Worm (Caenorhabditis elegans) whole organism, L3 larva: Measurements from ENCODE around the gene ndua-7.

Source experiments
- R02D3.7 ChIP-seq: fragments of 150-350 bp; optimal IDR thresholded peaks from 2 replicates; lab custom pipeline; 2014; ENCODE audit warnings: missing biosample characterization, missing genetic modification characterization
- ZK546.5 ChIP-seq: sonication (generic microtip); optimal IDR thresholded peaks from 2 replicates; lab custom pipeline; 2017; ENCODE audit warnings: missing biosample characterization, missing genetic modification characterization
- aly-2 ChIP-seq: fragments of 150-350 bp; optimal IDR thresholded peaks from 2 replicates; lab custom pipeline; 2014; ENCODE audit warnings: missing biosample characterization, missing genetic modification characterization
- ama-1 ChIP-seq: fragments of 150-350 bp; optimal IDR thresholded peaks from 2 replicates; lab custom pipeline; 2018
- ceh-16 ChIP-seq: sonication (generic microtip); optimal IDR thresholded peaks from 2 replicates; lab custom pipeline; 2017; ENCODE audit warnings: missing biosample characterization, missing genetic modification characterization
- ceh-28 ChIP-seq: fragments of 150-350 bp; optimal IDR thresholded peaks from 2 replicates; lab custom pipeline; 2014; ENCODE audit warnings: missing biosample characterization, missing genetic modification reagents, missing genetic modification characterization
- ceh-9 ChIP-seq: sonication (generic microtip); optimal IDR thresholded peaks from 2 replicates; lab custom pipeline; 2018; ENCODE audit warnings: missing biosample characterization, missing genetic modification characterization
- egl-5 ChIP-seq: fragments of 150-350 bp; optimal IDR thresholded peaks from 2 replicates; lab custom pipeline; 2017; ENCODE audit warnings: missing biosample characterization, missing genetic modification reagents, missing genetic modification characterization, inconsistent platforms
- elt-1 ChIP-seq: fragments of 150-350 bp; optimal IDR thresholded peaks from 2 replicates; lab custom pipeline; 2014; ENCODE audit warnings: missing biosample characterization, missing genetic modification characterization
- elt-2 ChIP-seq: sonication (generic microtip); optimal IDR thresholded peaks from 2 replicates; lab custom pipeline; 2016; ENCODE audit warnings: missing genetic modification reagents, mild to moderate bottlenecking, missing genetic modification characterization, missing compliant biosample characterization
- elt-3 ChIP-seq, 3 experiments: fragments of 150-350 bp in 1 of 3; sonication (generic microtip) in 2 of 3; optimal IDR thresholded peaks; 2 replicates in 2 of 3; 4 replicates in 1 of 3; lab custom pipeline; 2014 to 2017; ENCODE audit warnings: missing biosample characterization in 3 of 3, missing genetic modification characterization in 3 of 3
- eor-1 ChIP-seq, 2 experiments: fragments of 150-350 bp; optimal IDR thresholded peaks; 2 replicates each; lab custom pipeline; 2014 to 2018; ENCODE audit warnings: missing biosample characterization in 2 of 2, missing genetic modification characterization in 2 of 2
- fkh-10 ChIP-seq: sonication (generic microtip); optimal IDR thresholded peaks from 2 replicates; lab custom pipeline; 2017; ENCODE audit warnings: missing biosample characterization, missing genetic modification reagents, missing genetic modification characterization
- fkh-2 ChIP-seq: fragments of 150-350 bp; optimal IDR thresholded peaks from 2 replicates; lab custom pipeline; 2014; ENCODE audit warnings: missing biosample characterization, missing genetic modification reagents, missing genetic modification characterization
- fos-1 ChIP-seq: fragments of 150-350 bp; optimal IDR thresholded peaks from 2 replicates; lab custom pipeline; 2014; ENCODE audit warnings: missing biosample characterization, missing genetic modification characterization
- hmg-11 ChIP-seq: sonication (generic microtip); optimal IDR thresholded peaks from 2 replicates; lab custom pipeline; 2016; ENCODE audit warnings: missing genetic modification characterization, missing compliant biosample characterization
- jun-1 ChIP-seq: fragments of 150-350 bp; optimal IDR thresholded peaks from 2 replicates; lab custom pipeline; 2014; ENCODE audit warnings: missing biosample characterization, missing genetic modification reagents, missing genetic modification characterization
- lin-15B ChIP-seq: fragments of 150-350 bp; optimal IDR thresholded peaks from 2 replicates; lab custom pipeline; 2014; ENCODE audit warnings: missing biosample characterization, missing genetic modification characterization
- lin-39 ChIP-seq: fragments of 150-350 bp; optimal IDR thresholded peaks from 2 replicates; lab custom pipeline; 2018; ENCODE audit warnings: missing biosample characterization, missing genetic modification reagents, missing genetic modification characterization
- lsy-12 ChIP-seq: sonication (generic microtip); optimal IDR thresholded peaks from 2 replicates; lab custom pipeline; 2016; ENCODE audit warnings: mild to moderate bottlenecking, missing genetic modification characterization, missing compliant biosample characterization
- mdl-1 ChIP-seq: fragments of 150-350 bp; optimal IDR thresholded peaks from 2 replicates; lab custom pipeline; 2014; ENCODE audit warnings: missing biosample characterization, missing genetic modification characterization
- mml-1 ChIP-seq: fragments of 150-350 bp; sonication (generic microtip); optimal IDR thresholded peaks from 3 replicates; lab custom pipeline; 2014; ENCODE audit warnings: missing biosample characterization, missing genetic modification characterization
- nfya-1 ChIP-seq: sonication (generic microtip); optimal IDR thresholded peaks from 2 replicates; lab custom pipeline; 2017; ENCODE audit warnings: missing genetic modification characterization, mild to moderate bottlenecking, missing compliant biosample characterization, antibody characterized with exemption, moderate library complexity; ENCODE audit not compliant: insufficient read depth
- nhr-11 ChIP-seq: fragments of 150-350 bp; optimal IDR thresholded peaks from 2 replicates; lab custom pipeline; 2014; ENCODE audit warnings: missing biosample characterization, missing genetic modification characterization
- nhr-23 ChIP-seq: fragments of 150-350 bp; optimal IDR thresholded peaks from 2 replicates; lab custom pipeline; 2014; ENCODE audit warnings: missing biosample characterization, missing genetic modification reagents, missing genetic modification characterization
- nhr-25 ChIP-seq: sonication (generic microtip); optimal IDR thresholded peaks from 2 replicates; lab custom pipeline; 2017; ENCODE audit warnings: missing biosample characterization, missing genetic modification characterization
- nhr-28 ChIP-seq: fragments of 150-350 bp; optimal IDR thresholded peaks from 2 replicates; lab custom pipeline; 2014; ENCODE audit warnings: missing biosample characterization, missing genetic modification characterization
- nhr-43 ChIP-seq: sonication (generic microtip); optimal IDR thresholded peaks from 2 replicates; lab custom pipeline; 2016; ENCODE audit warnings: mild to moderate bottlenecking, missing genetic modification characterization, missing compliant biosample characterization; ENCODE audit not compliant: poor library complexity, severe bottlenecking
- nhr-76 ChIP-seq: fragments of 150-350 bp; sonication (generic microtip); optimal IDR thresholded peaks from 5 replicates; lab custom pipeline; 2014; ENCODE audit warnings: missing biosample characterization, missing genetic modification characterization
- nhr-77 ChIP-seq: fragments of 150-350 bp; optimal IDR thresholded peaks from 2 replicates; lab custom pipeline; 2014; ENCODE audit warnings: missing biosample characterization, missing genetic modification characterization
- pha-4 ChIP-seq: fragments of 150-350 bp; optimal IDR thresholded peaks from 2 replicates; lab custom pipeline; 2014; ENCODE audit warnings: missing biosample characterization, missing genetic modification reagents, missing genetic modification characterization
- pqm-1 ChIP-seq: fragments of 150-350 bp; optimal IDR thresholded peaks from 2 replicates; lab custom pipeline; 2017; ENCODE audit warnings: missing biosample characterization, missing genetic modification characterization, inconsistent platforms
- sea-2 ChIP-seq: fragments of 150-350 bp; sonication (generic microtip); optimal IDR thresholded peaks from 4 replicates; lab custom pipeline; 2014; ENCODE audit warnings: missing biosample characterization, missing genetic modification reagents, missing genetic modification characterization
- skn-1 ChIP-seq: fragments of 150-350 bp; optimal IDR thresholded peaks from 2 replicates; lab custom pipeline; 2014; ENCODE audit warnings: missing biosample characterization, missing genetic modification characterization
- snpc-4 ChIP-seq: fragments of 150-350 bp; optimal IDR thresholded peaks from 2 replicates; lab custom pipeline; 2014; ENCODE audit warnings: missing biosample characterization, missing genetic modification characterization
- tbx-2 ChIP-seq: sonication (generic microtip); optimal IDR thresholded peaks from 2 replicates; lab custom pipeline; 2016; ENCODE audit warnings: mild to moderate bottlenecking, missing genetic modification characterization, missing compliant biosample characterization
- unc-39 ChIP-seq: sonication (generic microtip); optimal IDR thresholded peaks from 4 replicates; lab custom pipeline; 2017; ENCODE audit warnings: missing biosample characterization, missing genetic modification characterization
- unc-62 ChIP-seq: fragments of 150-350 bp; sonication (generic microtip); optimal IDR thresholded peaks from 4 replicates; lab custom pipeline; 2014; ENCODE audit warnings: missing biosample characterization, missing genetic modification reagents, missing genetic modification characterization
- zag-1 ChIP-seq: fragments of 150-350 bp; optimal IDR thresholded peaks from 2 replicates; lab custom pipeline; 2014; ENCODE audit warnings: missing biosample characterization, missing genetic modification characterization
- ztf-4 ChIP-seq: fragments of 150-350 bp; optimal IDR thresholded peaks from 2 replicates; lab custom pipeline; 2014; ENCODE audit warnings: missing biosample characterization, missing genetic modification characterization

Gene ndua-7

ce11 chrII:13447668-13448067, 46.7 kb downstream of the ndua-7 start:
- TF ChIP-seq lin-15B (tag; lab: Kevin White, UChicago): peak; percentile 97
- no peak for TF ChIP-seq nhr-76 (tag; lab: Kevin White, UChicago)
- no peak for TF ChIP-seq fos-1
- TF ChIP-seq ama-1 (lab: Kevin White, UChicago): peak; percentile 63
- no peak for TF ChIP-seq unc-39 (tag; lab: Kevin White, UChicago)
- TF ChIP-seq skn-1 (tag; lab: Kevin White, UChicago): peak; percentile 77
- TF ChIP-seq ceh-9: no peak
- TF ChIP-seq fkh-2: peak; percentile 73
- peak; percentile 34 for TF ChIP-seq nhr-43
- TF ChIP-seq mdl-1 (tag; lab: Kevin White, UChicago): no peak
- TF ChIP-seq zag-1 (tag; lab: Kevin White, UChicago): no peak
- TF ChIP-seq elt-3 (tag; optimal IDR thresholded peaks at IDR 0.05; lab: Kevin White, UChicago): no peak
- peak; percentile 5 for TF ChIP-seq tbx-2
- peak; percentile 97 for TF ChIP-seq pha-4 (tag; lab: Kevin White, UChicago)
- TF ChIP-seq nhr-77 (tag; lab: Kevin White, UChicago): no peak
- TF ChIP-seq ztf-4 (tag; lab: Kevin White, UChicago): no peak
- peak; percentile 95 for TF ChIP-seq nfya-1 (tag; lab: Kevin White, UChicago)
- peak; percentile 66 for TF ChIP-seq elt-2 (tag; lab: Kevin White, UChicago)
- TF ChIP-seq mml-1 (tag; lab: Kevin White, UChicago): no peak
- TF ChIP-seq ZK546.5 (tag; lab: Kevin White, UChicago): no peak
- peak; percentile 84 for TF ChIP-seq nhr-23
- peak; percentile 22 for TF ChIP-seq unc-62 (GFP tag; lab: Kevin White, UChicago)
- no peak for TF ChIP-seq eor-1 (tag; optimal IDR thresholded peaks at IDR 0.05; lab: Kevin White, UChicago)
- peak; percentile 64 for TF ChIP-seq pqm-1 (tag; lab: Kevin White, UChicago)
- TF ChIP-seq lin-39 (tag; lab: Kevin White, UChicago): peak; percentile 77
- TF ChIP-seq ceh-16: no peak
- peak; percentile 84 for TF ChIP-seq egl-5 (tag; lab: Kevin White, UChicago)
- no peak for TF ChIP-seq elt-1 (tag; lab: Kevin White, UChicago)
- TF ChIP-seq nhr-25: peak; percentile 73
- TF ChIP-seq R02D3.7: no peak
- TF ChIP-seq ceh-28 (tag; lab: Kevin White, UChicago): peak; percentile 64
- no peak for TF ChIP-seq aly-2 (tag; lab: Kevin White, UChicago)
- peak; percentile 47 for TF ChIP-seq hmg-11 (tag; lab: Kevin White, UChicago)
- TF ChIP-seq jun-1 (tag; lab: Kevin White, UChicago): peak; percentile 57
- TF ChIP-seq fkh-10 (GFP tag; lab: Kevin White, UChicago): peak; percentile 57
- TF ChIP-seq nhr-28 (tag; lab: Kevin White, UChicago): no peak
- no peak for TF ChIP-seq sea-2 (GFP tag; lab: Kevin White, UChicago)
- peak; percentile 87 for TF ChIP-seq snpc-4 (tag; lab: Kevin White, UChicago)
- peak; percentile 51 for TF ChIP-seq nhr-11 (tag; lab: Kevin White, UChicago)
- no peak for TF ChIP-seq lsy-12 (tag; lab: Kevin White, UChicago)

ce11 chrII:13447166-13447643, 47.2 kb downstream of the ndua-7 start, which contains the start of gene tbc-14:
TSS of gene tbc-14 (minus strand) at chrII:13447593.
- TF ChIP-seq ceh-28 (tag; lab: Kevin White, UChicago): peak; percentile 57
- no peak for TF ChIP-seq snpc-4 (tag; lab: Kevin White, UChicago)

- TF ChIP-seq nfya-1 (tag; lab: Kevin White, UChicago) (peak; percentile 99), snpc-4 (tag; lab: Kevin White, UChicago) (no peak)
- TF ChIP-seq, all 47 proteins: peak for 1
These were observed 47.8 kb downstream of the ndua-7 start for ce11 chrII:13446597-13446996.
